Fruit fly (Drosophila melanogaster) whole organism, pupa: Measurements from ENCODE around the gene CG33722.

Source experiments
- CG10348 ChIP-seq: fragments of 200-800 bp; sonication (Bioruptor generic); IDR thresholded peaks from 2 replicates; pipeline ENCODE4 v1.3.6; 2022; ENCODE audit warnings: missing biosample characterization, missing genetic modification characterization
- CG12605 ChIP-seq: fragments of 200-800 bp; sonication (Bioruptor generic); IDR thresholded peaks from 2 replicates; pipeline ENCODE4 v1.3.6; 2022; ENCODE audit warnings: missing biosample characterization, missing genetic modification characterization
- CG13204 ChIP-seq: fragments of 200-800 bp; sonication (Bioruptor generic); optimal IDR thresholded peaks from 2 replicates; lab custom pipeline; 2018; ENCODE audit warnings: missing biosample characterization, mild to moderate bottlenecking, missing genetic modification characterization, moderate library complexity
- CG14655 ChIP-seq: fragments of 200-800 bp; sonication (Bioruptor generic); optimal IDR thresholded peaks from 3 replicates; lab custom pipeline; 2017; ENCODE audit warnings: mild to moderate bottlenecking, missing biosample characterization, missing genetic modification reagents, missing genetic modification characterization
- CG15710 ChIP-seq: fragments of 200-800 bp; sonication (Bioruptor generic); optimal IDR thresholded peaks from 2 replicates; lab custom pipeline; 2018; ENCODE audit warnings: missing biosample characterization, mild to moderate bottlenecking, missing genetic modification characterization, moderate library complexity
- CG17806 ChIP-seq: fragments of 200-800 bp; sonication (Bioruptor generic); optimal IDR thresholded peaks from 2 replicates; lab custom pipeline; 2018; ENCODE audit warnings: missing biosample characterization, mild to moderate bottlenecking, missing genetic modification characterization, moderate library complexity
- CG32121 ChIP-seq: fragments of 200-800 bp; sonication (Bioruptor generic); IDR thresholded peaks from 2 replicates; pipeline ENCODE4 v1.3.6; 2022; ENCODE audit warnings: missing biosample characterization, missing genetic modification characterization
- CG34367 ChIP-seq: fragments of 200-800 bp; sonication (Bioruptor generic); optimal IDR thresholded peaks from 2 replicates; lab custom pipeline; 2018; ENCODE audit warnings: missing biosample characterization, mild to moderate bottlenecking, missing genetic modification characterization
- CG4496 ChIP-seq: fragments of 200-800 bp; sonication (Bioruptor generic); IDR thresholded peaks from 3 replicates; pipeline ENCODE4 v1.3.6; 2022; ENCODE audit warnings: missing biosample characterization, missing genetic modification characterization
- CG8159 ChIP-seq: fragments of 200-800 bp; sonication (Bioruptor generic); optimal IDR thresholded peaks from 3 replicates; lab custom pipeline; 2018; ENCODE audit warnings: missing biosample characterization, mild to moderate bottlenecking, missing genetic modification characterization, moderate library complexity
- CG8301 ChIP-seq: fragments of 200-800 bp; sonication (Bioruptor generic); optimal IDR thresholded peaks from 2 replicates; lab custom pipeline; 2018; ENCODE audit warnings: missing biosample characterization, mild to moderate bottlenecking, missing genetic modification characterization
- CG9948 ChIP-seq: fragments of 200-800 bp; sonication (Bioruptor generic); optimal IDR thresholded peaks from 2 replicates; lab custom pipeline; 2018; ENCODE audit warnings: missing biosample characterization, mild to moderate bottlenecking, missing genetic modification characterization, moderate library complexity
- D1 ChIP-seq: fragments of 200-800 bp; sonication (Bioruptor generic); optimal IDR thresholded peaks from 2 replicates; lab custom pipeline; 2018; ENCODE audit warnings: missing biosample characterization, mild to moderate bottlenecking, missing genetic modification characterization, moderate library complexity
- EcR ChIP-seq: fragments of 200-800 bp; sonication (Bioruptor generic); optimal IDR thresholded peaks from 3 replicates; lab custom pipeline; 2019; ENCODE audit warnings: missing biosample characterization, missing genetic modification characterization, mild to moderate bottlenecking, moderate library complexity, missing genetic modification reagents
- Ets98B ChIP-seq: fragments of 200-800 bp; sonication (Bioruptor generic); IDR thresholded peaks from 2 replicates; pipeline ENCODE4 v1.3.6; 2022; ENCODE audit warnings: missing biosample characterization, missing genetic modification characterization
- Pif1A ChIP-seq: fragments of 200-800 bp; sonication (Bioruptor generic); optimal IDR thresholded peaks from 3 replicates; lab custom pipeline; 2016; ENCODE audit warnings: missing biosample characterization, missing genetic modification characterization
- Pif1B ChIP-seq: fragments of 200-800 bp; sonication (Bioruptor generic); optimal IDR thresholded peaks from 3 replicates; lab custom pipeline; 2016; ENCODE audit warnings: missing biosample characterization, missing genetic modification characterization
- Snoo ChIP-seq: fragments of 200-800 bp; sonication (Bioruptor generic); optimal IDR thresholded peaks from 3 replicates; lab custom pipeline; 2017; ENCODE audit warnings: missing biosample characterization, mild to moderate bottlenecking, missing genetic modification characterization, inconsistent platforms
- fd96Ca ChIP-seq: fragments of 200-800 bp; sonication (Bioruptor generic); IDR thresholded peaks from 3 replicates; pipeline ENCODE4 v1.3.6; 2022; ENCODE audit warnings: missing biosample characterization, missing genetic modification characterization
- gl ChIP-seq: fragments of 200-800 bp; sonication (Bioruptor generic); optimal IDR thresholded peaks from 2 replicates; lab custom pipeline; 2018; ENCODE audit warnings: missing biosample characterization, mild to moderate bottlenecking, missing genetic modification characterization
- rn ChIP-seq: fragments of 200-800 bp; sonication (Bioruptor generic); IDR thresholded peaks from 2 replicates; pipeline ENCODE4 v1.3.6; 2022; ENCODE audit warnings: missing biosample characterization, missing genetic modification characterization

Gene CG33722

DNA sequence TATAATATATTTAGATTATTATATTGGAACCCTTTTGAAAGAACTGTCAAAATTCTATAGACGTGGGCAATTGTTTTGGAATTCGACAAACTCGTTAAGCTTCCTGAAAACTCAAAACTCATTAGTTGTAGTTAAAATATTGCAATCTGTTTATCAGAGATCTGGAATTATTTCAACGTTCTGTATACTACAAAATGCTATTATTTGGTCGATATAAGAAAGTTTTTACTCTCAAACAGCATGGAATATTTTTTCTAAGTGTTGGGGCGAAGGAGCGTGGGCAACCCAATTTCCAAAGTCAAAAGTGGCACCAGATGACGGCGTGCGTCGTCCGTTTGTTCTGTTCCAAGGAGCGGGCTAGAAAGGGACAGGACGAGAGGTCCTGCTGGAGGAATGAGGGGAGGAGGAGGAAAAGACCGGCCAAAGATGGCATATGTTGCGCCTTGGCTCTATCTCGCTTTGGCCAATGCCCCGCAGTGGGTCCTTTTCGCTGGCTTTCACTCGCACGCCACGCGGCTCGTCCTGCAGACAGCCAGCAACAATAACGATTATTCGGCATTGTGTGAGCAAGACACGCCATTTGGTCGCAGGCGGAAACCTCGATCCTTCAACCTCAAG lies 42.0 kb downstream of the CG33722 start:
- TF ChIP-seq CG14655 (GFP tag; lab: Kevin White, UChicago): no peak
- no peak for TF ChIP-seq CG17806 (tag; lab: Kevin White, UChicago)
- TF ChIP-seq CG10348: no peak
- TF ChIP-seq CG34367: no peak
- TF ChIP-seq rn: no peak

dm6 chr3R:8287697-8288096 lies 43.8 kb downstream of the CG33722 start, which contains the start of gene Nazo:
TSS of gene Nazo (plus strand) at chr3R:8287876.
- TF ChIP-seq Pif1A (GFP tag; lab: Kevin White, UChicago): no peak
- no peak for TF ChIP-seq CG13204
- no peak for TF ChIP-seq CG12605 (GFP tag; lab: Robert Waterston, UW)
- TF ChIP-seq Pif1B (GFP tag; lab: Kevin White, UChicago): no peak

DNA sequence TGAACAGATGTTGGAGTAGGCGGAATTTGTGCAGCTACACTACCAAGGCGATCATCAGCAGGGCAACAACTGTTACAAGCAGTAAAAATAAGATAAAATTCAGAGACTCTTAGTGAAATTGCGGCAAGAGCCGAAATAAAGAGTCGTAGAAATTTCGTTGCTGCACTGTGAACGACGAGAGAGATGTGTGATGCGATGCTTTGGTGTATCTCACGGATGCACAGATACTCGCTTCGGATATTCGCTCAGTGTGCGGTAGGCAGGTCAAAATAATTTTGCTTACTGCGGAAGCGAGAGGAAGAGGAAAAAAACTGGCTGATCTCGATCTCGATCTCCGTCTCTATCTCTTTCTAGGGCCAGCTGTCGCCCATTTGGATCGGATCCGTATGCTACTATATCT lies 44.9 kb downstream of the CG33722 start:
- no peak for TF ChIP-seq CG32121

- no peak for TF ChIP-seq fd96Ca (GFP tag; lab: Robert Waterston, UW)
- TF ChIP-seq CG8301: no peak
- TF ChIP-seq rn: no peak
- TF ChIP-seq Pif1A (GFP tag; lab: Kevin White, UChicago): no peak
- no peak for TF ChIP-seq gl (tag; lab: Kevin White, UChicago)
- no peak for TF ChIP-seq CG9948 (tag; lab: Kevin White, UChicago)
- TF ChIP-seq EcR (GFP tag; lab: Kevin White, UChicago): no peak
- TF ChIP-seq CG14655 (GFP tag; lab: Kevin White, UChicago): no peak
- TF ChIP-seq Ets98B: no peak
- no peak for TF ChIP-seq CG8159 (tag; lab: Kevin White, UChicago)
- TF ChIP-seq CG34367: no peak
- TF ChIP-seq CG32121: no peak
- no peak for TF ChIP-seq CG17806 (tag; lab: Kevin White, UChicago)
- no peak for TF ChIP-seq D1 (tag; lab: Kevin White, UChicago)
- TF ChIP-seq Pif1B (GFP tag; lab: Kevin White, UChicago): no peak
- TF ChIP-seq Snoo (tag; lab: Kevin White, UChicago): no peak
- no peak for TF ChIP-seq CG4496 (GFP tag; lab: Robert Waterston, UW)
- no peak for TF ChIP-seq CG12605 (GFP tag; lab: Robert Waterston, UW)
- TF ChIP-seq CG15710 (tag; lab: Kevin White, UChicago): no peak
These were observed 46.6 kb downstream of the CG33722 start, which contains the start of gene CG11672 for dm6 chr3R:8290478-8290877. TSS of gene CG11672 (minus strand) at chr3R:8290578.

DNA sequence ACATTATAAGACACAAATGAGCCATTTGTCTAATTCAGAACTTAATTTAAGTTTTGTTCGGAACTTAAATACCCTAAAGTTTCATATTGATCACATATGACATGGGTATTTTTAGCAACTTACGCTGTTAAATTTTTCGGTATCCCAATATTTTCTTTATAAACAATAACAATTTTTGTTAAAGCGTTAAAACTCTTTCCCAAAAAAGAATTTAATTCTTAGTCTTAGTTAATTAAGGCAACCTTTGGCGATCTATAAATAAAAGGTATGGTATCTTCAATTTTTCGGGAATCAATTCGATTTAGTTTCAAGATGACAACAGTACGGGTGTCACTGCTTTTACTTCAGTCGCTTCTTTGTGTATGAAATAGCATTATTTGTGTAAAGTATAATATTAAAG lies 47.1 kb downstream of the CG33722 start, which contains the start of gene CG31464:
CG31464 (plus strand) TSS at position 301 of the 400 bp plus-strand sequence.
- TF ChIP-seq CG10348 (no peak), fd96Ca (GFP tag; lab: Robert Waterston, UW) (no peak), CG15710 (tag; lab: Kevin White, UChicago) (no peak), CG14655 (GFP tag; lab: Kevin White, UChicago) (no peak), EcR (GFP tag; lab: Kevin White, UChicago) (no peak), D1 (tag; lab: Kevin White, UChicago) (no peak), CG9948 (tag; lab: Kevin White, UChicago) (no peak), CG34367 (no peak)

DNA sequence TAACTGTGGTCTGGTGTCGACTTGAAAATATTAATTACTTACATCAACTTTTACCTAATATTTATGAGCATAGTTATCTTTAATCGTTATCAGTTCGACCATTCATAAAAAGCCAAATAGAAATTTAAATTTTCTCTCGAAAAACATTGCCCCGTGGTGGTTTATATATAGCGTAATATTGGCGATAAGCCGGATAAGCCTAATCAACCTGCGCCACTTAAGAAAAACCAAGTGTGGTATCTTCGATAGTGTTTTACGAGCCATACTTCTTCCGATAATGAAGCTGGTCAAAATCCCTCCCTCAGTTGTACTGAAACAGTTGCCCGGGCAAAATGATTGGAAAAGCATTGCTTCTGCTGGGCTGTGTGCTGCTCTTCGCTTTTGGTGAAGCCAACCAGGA lies 48.2 kb downstream of the CG33722 start, which contains the start of gene CG31463:
CG31463 (plus strand) TSS at position 302 of the 400 bp plus-strand sequence.
- no peak for TF ChIP-seq CG8301
- no peak for TF ChIP-seq CG10348
